Fruit fly (Drosophila melanogaster): ENCODE measurements around the gene nrv2.

The nrv2 gene

DNA sequence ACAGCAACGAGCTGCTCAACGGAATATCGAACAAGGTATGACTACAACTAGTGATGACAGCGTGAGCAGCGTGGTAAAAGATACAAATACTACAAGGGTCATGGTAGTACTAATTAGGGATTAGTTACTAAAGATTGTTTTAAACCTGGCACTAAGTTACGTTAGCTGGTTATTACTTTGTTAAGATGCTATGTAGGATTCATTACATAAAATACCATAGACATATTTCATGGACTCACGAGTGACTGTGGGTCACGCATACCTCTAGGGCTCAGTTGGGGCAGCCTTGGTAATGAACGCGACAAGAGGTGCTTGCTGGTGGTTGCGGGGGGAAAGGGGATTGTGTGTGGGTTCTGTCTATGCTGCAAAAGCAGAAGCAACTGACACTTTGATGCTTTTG is 23.8 kb downstream of the nrv2 start (continued):
- no peak for TF ChIP-seq crp (GFP tag; optimal IDR thresholded peaks at IDR 0.05)
- TF ChIP-seq Hsf (GFP tag; optimal IDR thresholded peaks at IDR 0.05), result no peak
- no peak for TF ChIP-seq Hr51 (GFP tag; optimal IDR thresholded peaks at IDR 0.05)
- peak; percentile 53 for TF ChIP-seq BEAF-32 (GFP tag; optimal IDR thresholded peaks at IDR 0.05)
- TF ChIP-seq dmrt99B (tag; optimal IDR thresholded peaks at IDR 0.05), result no peak
- TF ChIP-seq Sin3A (optimal IDR thresholded peaks at IDR 0.05), result no peak
- no peak for TF ChIP-seq tgo (GFP tag; IDR thresholded peaks at IDR 0.05)
- TF ChIP-seq toy (GFP tag; IDR thresholded peaks at IDR 0.05), result no peak
- peak; percentile 62 for TF ChIP-seq crol (GFP tag; IDR thresholded peaks at IDR 0.05)
- TF ChIP-seq Dll (GFP tag; IDR thresholded peaks at IDR 0.05; ENCODE audit: partially characterized antibody), result peak; percentile 84
- no peak for TF ChIP-seq Fer1 (GFP tag; optimal IDR thresholded peaks at IDR 0.05)
- TF ChIP-seq HHEX (GFP tag; optimal IDR thresholded peaks at IDR 0.05), result no peak
- 0 out of 3 replicates have a peak, but pooled peaks have one; percentile 34 for TF ChIP-seq sr (GFP tag; IDR thresholded peaks at IDR 0.05)
- no peak for TF ChIP-seq dm (GFP tag; optimal IDR thresholded peaks at IDR 0.05)
- no peak for TF ChIP-seq Atf-2 (GFP tag; optimal IDR thresholded peaks at IDR 0.05)
- TF ChIP-seq Gsc (GFP tag; IDR thresholded peaks at IDR 0.05), result no peak
- no peak for TF ChIP-seq CG11093 (GFP tag; IDR thresholded peaks at IDR 0.05)
- TF ChIP-seq CG5245 (GFP tag; optimal IDR thresholded peaks at IDR 0.05), result no peak
- 0 out of 2 replicates have a peak, but pooled peaks have one; percentile 15 for TF ChIP-seq CG3847 (GFP tag; IDR thresholded peaks at IDR 0.05)
- peak; percentile 68 for TF ChIP-seq unc-4 (GFP tag; IDR thresholded peaks at IDR 0.05; ENCODE audit: partially characterized antibody)
- peak; percentile 66 for TF ChIP-seq CG13287 (GFP tag; IDR thresholded peaks at IDR 0.05; ENCODE audit: partially characterized antibody)
- TF ChIP-seq MBD-R2 (GFP tag; IDR thresholded peaks at IDR 0.05), result no peak
- TF ChIP-seq Doc3 (GFP tag; IDR thresholded peaks at IDR 0.05; ENCODE audit: partially characterized antibody), result peak; percentile 70
- TF ChIP-seq salm (tag; optimal IDR thresholded peaks at IDR 0.05), result no peak
- TF ChIP-seq sob (GFP tag; IDR thresholded peaks at IDR 0.05), result 0 out of 2 replicates have a peak, but pooled peaks have one; percentile 18
- no peak for TF ChIP-seq CG3407 (GFP tag; optimal IDR thresholded peaks at IDR 0.05)
- no peak for TF ChIP-seq Mes4 (GFP tag; optimal IDR thresholded peaks at IDR 0.05)
- TF ChIP-seq Bgb (GFP tag; IDR thresholded peaks at IDR 0.05; ENCODE audit: partially characterized antibody), result peak; percentile 34; the same call in 1 of the 2 replicates

DNA sequence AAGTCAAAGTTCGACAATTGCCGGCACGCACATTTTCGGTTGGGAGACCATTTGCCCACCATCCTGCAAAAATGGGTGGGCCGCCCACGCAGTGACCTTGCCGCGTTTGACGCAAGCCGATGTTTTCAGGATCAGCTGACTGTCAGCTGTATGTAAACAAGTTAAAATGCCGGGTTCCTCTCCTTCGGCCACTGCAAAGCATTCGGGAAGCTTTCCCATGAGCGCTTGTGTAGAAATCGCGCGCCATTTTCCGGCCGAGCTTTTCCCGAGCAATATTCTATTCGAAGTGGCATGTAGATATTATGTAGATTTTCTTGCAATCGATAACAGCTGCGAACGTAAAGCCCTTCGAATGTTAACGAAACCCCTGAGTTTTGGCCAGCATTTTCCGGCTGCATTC is 25.0 kb downstream of the nrv2 start, which contains the start of gene CG17378:
TSS of gene CG17378 (plus strand) at position 397 of the 400 bp plus-strand sequence.
- TF ChIP-seq pzg (GFP tag; optimal IDR thresholded peaks at IDR 0.05), result peak; percentile 24
- TF ChIP-seq dmrt11E (tag; optimal IDR thresholded peaks at IDR 0.05), result no peak
- TF ChIP-seq tx (GFP tag; optimal IDR thresholded peaks at IDR 0.05), result no peak
- no peak for TF ChIP-seq p53 (GFP tag; optimal IDR thresholded peaks at IDR 0.05)
- no peak for TF ChIP-seq D19A (tag; optimal IDR thresholded peaks at IDR 0.05)
- TF ChIP-seq CG15514 (GFP tag; optimal IDR thresholded peaks at IDR 0.05), result peak; percentile 20
- 0 out of 2 replicates have a peak, but pooled peaks have one; percentile 7 for TF ChIP-seq CG32767 (GFP tag; IDR thresholded peaks at IDR 0.05)
- no peak for TF ChIP-seq Vsx1 (GFP tag; optimal IDR thresholded peaks at IDR 0.05)
- peak; percentile 60 for TF ChIP-seq CG12769 (tag; optimal IDR thresholded peaks at IDR 0.05)
- no peak for TF ChIP-seq exex (tag; optimal IDR thresholded peaks at IDR 0.05)
- TF ChIP-seq onecut (GFP tag; IDR thresholded peaks at IDR 0.05), result peak; percentile 83
- TF ChIP-seq CG6654 (GFP tag; optimal IDR thresholded peaks at IDR 0.05), result no peak
- TF ChIP-seq CG10274 (GFP tag; optimal IDR thresholded peaks at IDR 0.05), result no peak
- TF ChIP-seq sr (GFP tag; IDR thresholded peaks at IDR 0.05), result peak; percentile 46; the same call in 1 of the 3 replicates
- TF ChIP-seq CG13287 (GFP tag; IDR thresholded peaks at IDR 0.05; ENCODE audit: partially characterized antibody), result peak; percentile 47
- TF ChIP-seq vfl (GFP tag; optimal IDR thresholded peaks at IDR 0.05), result no peak
- TF ChIP-seq ci (GFP tag; IDR thresholded peaks at IDR 0.05), result 0 out of 3 replicates have a peak, but pooled peaks have one; percentile 16
- TF ChIP-seq Bgb (GFP tag; IDR thresholded peaks at IDR 0.05; ENCODE audit: partially characterized antibody), result peak; percentile 49; the same call in 1 of the 2 replicates
- TF ChIP-seq CG13775 (GFP tag; optimal IDR thresholded peaks at IDR 0.05), result no peak
- TF ChIP-seq Fer3 (tag; optimal IDR thresholded peaks at IDR 0.05), result no peak
- peak; percentile 62; the same call in 1 of the 3 replicates for TF ChIP-seq CG34422 (GFP tag; IDR thresholded peaks at IDR 0.05)
- no peak for TF ChIP-seq scrt (GFP tag; optimal IDR thresholded peaks at IDR 0.05)
- TF ChIP-seq CTCF (GFP tag; optimal IDR thresholded peaks at IDR 0.05), result peak; percentile 80
- TF ChIP-seq Rfx (GFP tag; IDR thresholded peaks at IDR 0.05), result peak; percentile 22; the same call in 1 of the 2 replicates
- TF ChIP-seq Deaf1 (tag; optimal IDR thresholded peaks at IDR 0.05), result peak; percentile 75
- peak; percentile 55 for TF ChIP-seq ftz-f1 (GFP tag; optimal IDR thresholded peaks at IDR 0.05)
